Fruit fly (Drosophila melanogaster) whole organism, embryonic: ENCODE results near the gene CG3117.

Experiments used
- Abd-B ChIP-seq: fragments of 200-800 bp; sonication (Bioruptor generic); optimal IDR thresholded peaks from 2 replicates; lab custom pipeline; 2018; ENCODE audit warnings: missing biosample characterization, mild to moderate bottlenecking, missing genetic modification characterization, moderate library complexity
- BEAF-32 ChIP-seq: fragments of 200-800 bp; sonication (Bioruptor generic); optimal IDR thresholded peaks from 3 replicates; lab custom pipeline; 2017; ENCODE audit warnings: missing biosample characterization, missing genetic modification characterization, mild to moderate bottlenecking, moderate library complexity, missing genetic modification reagents
- CG10959 ChIP-seq: fragments of 200-800 bp; sonication (Bioruptor generic); IDR thresholded peaks from 2 replicates; pipeline ENCODE4 v1.3.6; 2022; ENCODE audit warnings: missing biosample characterization, missing genetic modification characterization
- CG11560 ChIP-seq: fragments of 200-800 bp; sonication (Bioruptor generic); IDR thresholded peaks from 3 replicates; pipeline ENCODE4 v1.3.6; 2022; ENCODE audit warnings: missing biosample characterization, missing genetic modification characterization
- CG12104 ChIP-seq: fragments of 200-800 bp; sonication (Bioruptor generic); optimal IDR thresholded peaks from 3 replicates; lab custom pipeline; 2016; ENCODE audit warnings: missing biosample characterization, missing genetic modification characterization
- CG15073 ChIP-seq: fragments of 200-800 bp; sonication (Bioruptor generic); optimal IDR thresholded peaks from 2 replicates; lab custom pipeline; 2016; ENCODE audit warnings: missing biosample characterization, missing genetic modification characterization
- CG15514 ChIP-seq: fragments of 200-800 bp; sonication (Bioruptor generic); optimal IDR thresholded peaks from 3 replicates; lab custom pipeline; 2017; ENCODE audit warnings: missing biosample characterization, missing genetic modification characterization, mild to moderate bottlenecking, moderate library complexity, missing genetic modification reagents
- CG15601 ChIP-seq: fragments of 200-800 bp; sonication (Bioruptor generic); optimal IDR thresholded peaks from 3 replicates; lab custom pipeline; 2019; ENCODE audit warnings: missing biosample characterization, mild to moderate bottlenecking, missing genetic modification characterization, moderate library complexity
- CG16815 ChIP-seq: fragments of 200-800 bp; sonication (Bioruptor generic); optimal IDR thresholded peaks from 3 replicates; lab custom pipeline; 2017; ENCODE audit warnings: missing biosample characterization, mild to moderate bottlenecking, missing genetic modification characterization
- CG18011 ChIP-seq: fragments of 200-800 bp; sonication (Bioruptor generic); optimal IDR thresholded peaks from 2 replicates; lab custom pipeline; 2017; ENCODE audit warnings: missing biosample characterization, missing genetic modification characterization, mild to moderate bottlenecking, moderate library complexity, missing genotype
- CG2678 ChIP-seq: fragments of 200-800 bp; sonication (Bioruptor generic); optimal IDR thresholded peaks from 3 replicates; lab custom pipeline; 2019; ENCODE audit warnings: missing biosample characterization, mild to moderate bottlenecking, missing genetic modification characterization, moderate library complexity
- CG30403 ChIP-seq: fragments of 200-800 bp; sonication (Bioruptor generic); optimal IDR thresholded peaks from 3 replicates; lab custom pipeline; 2016; ENCODE audit warnings: missing biosample characterization, missing genetic modification characterization
- CG3163 ChIP-seq: fragments of 200-800 bp; sonication (Bioruptor generic); optimal IDR thresholded peaks from 3 replicates; lab custom pipeline; 2016; ENCODE audit warnings: missing biosample characterization, missing genetic modification characterization
- CG32532 ChIP-seq: fragments of 200-800 bp; sonication (Bioruptor generic); IDR thresholded peaks from 2 replicates; pipeline ENCODE4 v1.3.6; 2022; ENCODE audit warnings: missing biosample characterization, missing genetic modification characterization
- CG34224 ChIP-seq: fragments of 200-800 bp; sonication (Bioruptor generic); IDR thresholded peaks from 3 replicates; pipeline ENCODE4 v1.3.6; 2022; ENCODE audit warnings: missing biosample characterization, missing genetic modification characterization; ENCODE audit not compliant: partially characterized antibody
- CG3995 ChIP-seq: fragments of 200-800 bp; sonication (Bioruptor generic); optimal IDR thresholded peaks from 3 replicates; lab custom pipeline; 2016; ENCODE audit warnings: missing biosample characterization, missing genetic modification characterization
- CG4404 ChIP-seq: fragments of 200-800 bp; sonication (Bioruptor generic); IDR thresholded peaks from 2 replicates; pipeline ENCODE4 v1.3.6; 2022; ENCODE audit warnings: missing biosample characterization, missing genetic modification characterization
- CG5180 ChIP-seq: fragments of 200-800 bp; sonication (Bioruptor generic); optimal IDR thresholded peaks from 3 replicates; lab custom pipeline; 2017; ENCODE audit warnings: missing biosample characterization, missing genetic modification characterization, mild to moderate bottlenecking, moderate library complexity, missing genetic modification reagents
- CG6813 ChIP-seq: fragments of 200-800 bp; sonication (Bioruptor generic); optimal IDR thresholded peaks from 2 replicates; lab custom pipeline; 2017; ENCODE audit warnings: missing biosample characterization, missing genetic modification characterization, mild to moderate bottlenecking, moderate library complexity, missing genetic modification reagents
- CG7357 ChIP-seq: fragments of 200-800 bp; sonication (Bioruptor generic); IDR thresholded peaks from 3 replicates; pipeline ENCODE4 v1.3.6; 2022; ENCODE audit warnings: missing biosample characterization, missing genetic modification characterization
- CG8359 ChIP-seq: fragments of 200-800 bp; sonication (Bioruptor generic); optimal IDR thresholded peaks from 2 replicates; lab custom pipeline; 2017; ENCODE audit warnings: missing biosample characterization, mild to moderate bottlenecking, missing genetic modification characterization, borderline replicate concordance
- CG8924 ChIP-seq: fragments of 200-800 bp; optimal IDR thresholded peaks from 3 replicates; lab custom pipeline; 2019; ENCODE audit warnings: missing biosample characterization, mild to moderate bottlenecking, missing genetic modification characterization, moderate library complexity
- CG9797 ChIP-seq: fragments of 200-800 bp; sonication (Bioruptor generic); optimal IDR thresholded peaks from 3 replicates; lab custom pipeline; 2018; ENCODE audit warnings: missing biosample characterization, mild to moderate bottlenecking, missing genetic modification characterization
- CG9817 ChIP-seq: fragments of 200-800 bp; sonication (Bioruptor generic); optimal IDR thresholded peaks from 2 replicates; lab custom pipeline; 2018; ENCODE audit warnings: missing biosample characterization, mild to moderate bottlenecking, missing genetic modification characterization, moderate library complexity
- Eip74EF ChIP-seq, 2 experiments: fragments of 200-800 bp in 1 of 2; fragments of >200 bp in 1 of 2; sonication (Bioruptor generic) in 1 of 2; optimal IDR thresholded peaks; 2 replicates each; lab custom pipeline; 2017 to 2019; ENCODE audit warnings: missing biosample characterization in 2 of 2, missing genetic modification characterization in 2 of 2, mild to moderate bottlenecking in 1 of 2, moderate library complexity in 1 of 2
- Fer2 ChIP-seq: fragments of 200-800 bp; sonication (Bioruptor generic); optimal IDR thresholded peaks from 2 replicates; lab custom pipeline; 2018; ENCODE audit warnings: missing biosample characterization, mild to moderate bottlenecking, missing genetic modification characterization, moderate library complexity
- Hmr ChIP-seq: fragments of 200-800 bp; sonication (Bioruptor generic); optimal IDR thresholded peaks from 3 replicates; lab custom pipeline; 2017; ENCODE audit warnings: mild to moderate bottlenecking, missing biosample characterization, missing genetic modification reagents, missing genetic modification characterization
- Mad ChIP-seq: fragments of 200-800 bp; sonication (Bioruptor generic); optimal IDR thresholded peaks from 2 replicates; lab custom pipeline; 2016; ENCODE audit warnings: missing biosample characterization, missing genetic modification characterization
- Spps ChIP-seq: fragments of 200-800 bp; sonication (Bioruptor generic); optimal IDR thresholded peaks from 2 replicates; lab custom pipeline; 2018; ENCODE audit warnings: missing biosample characterization, mild to moderate bottlenecking, missing genetic modification characterization
- amos ChIP-seq: fragments of 200-800 bp; sonication (Bioruptor generic); IDR thresholded peaks from 2 replicates; pipeline ENCODE4 v1.3.6; 2022; ENCODE audit warnings: missing biosample characterization, missing genetic modification characterization; ENCODE audit not compliant: partially characterized antibody
- bab2 ChIP-seq: fragments of 200-800 bp; sonication (Bioruptor generic); optimal IDR thresholded peaks from 2 replicates; lab custom pipeline; 2016; ENCODE audit warnings: missing biosample characterization, missing genetic modification characterization
- bowl ChIP-seq: fragments of 200-800 bp; sonication (Bioruptor generic); IDR thresholded peaks from 2 replicates; pipeline ENCODE4 v1.3.6; 2022; ENCODE audit warnings: missing biosample characterization, missing genetic modification characterization
- cad ChIP-seq: fragments of >200 bp; optimal IDR thresholded peaks from 2 replicates; lab custom pipeline; 2017; ENCODE audit warnings: missing biosample characterization, missing genetic modification characterization
- emc ChIP-seq: fragments of 200-800 bp; sonication (Bioruptor generic); optimal IDR thresholded peaks from 2 replicates; lab custom pipeline; 2016; ENCODE audit warnings: missing biosample characterization, missing genetic modification characterization
- hb ChIP-seq: fragments of 200-800 bp; sonication (Bioruptor generic); IDR thresholded peaks from 3 replicates; pipeline ENCODE4 v1.3.6; 2022; ENCODE audit warnings: missing biosample characterization, missing genetic modification characterization; ENCODE audit not compliant: partially characterized antibody
- her ChIP-seq: fragments of 200-800 bp; sonication (Bioruptor generic); optimal IDR thresholded peaks from 2 replicates; lab custom pipeline; 2016; ENCODE audit warnings: missing biosample characterization, missing genetic modification characterization
- inv ChIP-seq: fragments of 200-800 bp; sonication (Bioruptor generic); IDR thresholded peaks from 2 replicates; pipeline ENCODE4 v1.3.6; 2022; ENCODE audit warnings: missing biosample characterization, missing genetic modification characterization; ENCODE audit not compliant: partially characterized antibody
- knrl ChIP-seq: fragments of 200-800 bp; sonication (Bioruptor generic); IDR thresholded peaks from 3 replicates; pipeline ENCODE4 v1.3.6; 2022; ENCODE audit warnings: missing biosample characterization, missing genetic modification characterization; ENCODE audit not compliant: partially characterized antibody
- lmd ChIP-seq: fragments of 200-800 bp; sonication (Bioruptor generic); IDR thresholded peaks from 2 replicates; pipeline ENCODE4 v1.3.6; 2022; ENCODE audit warnings: missing biosample characterization, missing genetic modification characterization
- pho ChIP-seq: fragments of 200-800 bp; sonication (Bioruptor generic); optimal IDR thresholded peaks from 2 replicates; lab custom pipeline; 2016; ENCODE audit warnings: missing biosample characterization, missing genetic modification characterization
- psq ChIP-seq: fragments of 200-800 bp; sonication (Bioruptor generic); optimal IDR thresholded peaks from 2 replicates; lab custom pipeline; 2017; ENCODE audit warnings: missing biosample characterization, missing genetic modification characterization
- scrt ChIP-seq: fragments of 200-800 bp; sonication (Bioruptor generic); optimal IDR thresholded peaks from 2 replicates; lab custom pipeline; 2018; ENCODE audit warnings: missing biosample characterization, mild to moderate bottlenecking, missing genetic modification characterization, moderate library complexity
- sisA ChIP-seq: fragments of 200-800 bp; sonication (Bioruptor generic); IDR thresholded peaks from 2 replicates; pipeline ENCODE4 v1.3.6; 2022; ENCODE audit warnings: missing biosample characterization, missing genetic modification characterization
- slbo ChIP-seq: fragments of 200-800 bp; sonication (Bioruptor generic); IDR thresholded peaks from 2 replicates; pipeline ENCODE4 v1.3.6; 2022; ENCODE audit warnings: missing biosample characterization, missing genetic modification characterization
- so ChIP-seq: fragments of 200-800 bp; sonication (Bioruptor generic); IDR thresholded peaks from 3 replicates; pipeline ENCODE4 v1.3.6; 2022; ENCODE audit warnings: missing biosample characterization, missing genetic modification characterization
- stc ChIP-seq: fragments of 200-800 bp; sonication (Bioruptor generic); IDR thresholded peaks from 2 replicates; pipeline ENCODE4 v1.3.6; 2022; ENCODE audit warnings: missing biosample characterization, missing genetic modification characterization
- tgo ChIP-seq: fragments of 200-800 bp; sonication (Bioruptor generic); IDR thresholded peaks from 3 replicates; pipeline ENCODE4 v1.3.6; 2022; ENCODE audit warnings: missing biosample characterization, missing genetic modification characterization
- tio ChIP-seq: fragments of 200-800 bp; sonication (Bioruptor generic); optimal IDR thresholded peaks from 2 replicates; lab custom pipeline; 2017; ENCODE audit warnings: missing biosample characterization, missing genetic modification characterization, inconsistent platforms
- tup ChIP-seq: fragments of 200-800 bp; sonication (Bioruptor generic); optimal IDR thresholded peaks from 2 replicates; lab custom pipeline; 2016; ENCODE audit warnings: missing biosample characterization, mild to moderate bottlenecking, missing genetic modification characterization, moderate library complexity

The CG3117 gene

dm6 chr2L:2856960-2857584 lies 10.1 kb upstream of the CG3117 start, which contains the start of gene CG2991 (continued):
- TF ChIP-seq CG32532 (GFP tag; lab: Robert Waterston, UW) (no peak), hb (GFP tag; lab: Robert Waterston, UW) (peak; percentile 53; the same call in 1 of the 3 replicates), Fer2 (no peak), pho (GFP tag; lab: Kevin White, UChicago) (peak; percentile 38), Abd-B (peak; percentile 36), sisA (no peak), inv (peak; percentile 70), knrl (GFP tag; lab: Robert Waterston, UW) (peak; percentile 82), CG15073 (GFP tag; lab: Kevin White, UChicago) (no peak), amos (GFP tag; lab: Robert Waterston, UW) (peak; percentile 90; the same call in 1 of the 2 replicates), CG9817 (tag; lab: Kevin White, UChicago) (peak; percentile 8), CG34224 (peak; percentile 81), CG16815 (no peak), psq (GFP tag; lab: Kevin White, UChicago) (no peak), emc (no peak), lmd (no peak), CG3163 (GFP tag; lab: Kevin White, UChicago) (no peak), bowl (GFP tag; lab: Robert Waterston, UW) (no peak), CG15601 (tag; lab: Kevin White, UChicago) (peak; percentile 35), slbo (GFP tag; lab: Robert Waterston, UW) (no peak), Spps (tag; lab: Kevin White, UChicago) (no peak), CG8924 (tag; lab: Kevin White, UChicago) (peak; percentile 77), stc (GFP tag; lab: Robert Waterston, UW) (no peak), CG4404 (GFP tag; lab: Robert Waterston, UW) (no peak), CG9797 (GFP tag; lab: Kevin White, UChicago) (peak; percentile 98), Mad (GFP tag; lab: Kevin White, UChicago) (peak; percentile 63), cad (GFP tag; lab: Kevin White, UChicago) (no peak), CG10959 (no peak), CG18011 (GFP tag; lab: Kevin White, UChicago) (no peak), tgo (no peak), CG2678 (peak; percentile 12), Hmr (GFP tag; lab: Kevin White, UChicago) (peak; percentile 31), bab2 (GFP tag; lab: Kevin White, UChicago) (no peak), CG15514 (peak; percentile 78), tup (no peak), CG8359 (GFP tag; lab: Kevin White, UChicago) (no peak), CG3995 (peak; percentile 58), CG12104 (GFP tag; lab: Kevin White, UChicago) (peak; percentile 16), her (GFP tag; lab: Kevin White, UChicago) (peak; percentile 99), CG6813 (GFP tag; lab: Kevin White, UChicago) (no peak), BEAF-32 (GFP tag; lab: Kevin White, UChicago) (peak; percentile 93), Eip74EF (GFP tag; optimal IDR thresholded peaks at IDR 0.05; lab: Kevin White, UChicago) (peak in 1 of 2 experiments; percentile 28), CG11560 (tag; lab: Robert Waterston, UW) (no peak), CG5180 (GFP tag; lab: Kevin White, UChicago) (peak; percentile 18), so (peak; percentile 33; the same call in 1 of the 3 replicates), tio (no peak), CG7357 (GFP tag; lab: Robert Waterston, UW) (no peak), CG30403 (GFP tag; lab: Kevin White, UChicago) (no peak), scrt (GFP tag; lab: Kevin White, UChicago) (no peak)
